Fruit fly (Drosophila melanogaster) whole organism, embryonic: ENCODE data around the gene ETHR.

Source experiments
- ATbp ChIP-seq: fragments of 200-800 bp; sonication (Bioruptor generic); optimal IDR thresholded peaks from 2 replicates; lab custom pipeline; 2017; ENCODE audit warnings: missing biosample characterization, mild to moderate bottlenecking, missing genetic modification characterization, missing genetic modification reagents
- BEAF-32 ChIP-seq: fragments of 200-800 bp; sonication (Bioruptor generic); optimal IDR thresholded peaks from 3 replicates; lab custom pipeline; 2017; ENCODE audit warnings: missing biosample characterization, missing genetic modification characterization, mild to moderate bottlenecking, moderate library complexity, missing genetic modification reagents
- CG10543 ChIP-seq: fragments of 200-800 bp; sonication (Bioruptor generic); optimal IDR thresholded peaks from 3 replicates; lab custom pipeline; 2017; ENCODE audit warnings: missing biosample characterization, mild to moderate bottlenecking, missing genetic modification characterization, moderate library complexity
- CG11696 ChIP-seq: fragments of 200-800 bp; sonication (Bioruptor generic); IDR thresholded peaks from 2 replicates; pipeline ENCODE4 v1.3.6; 2022; ENCODE audit warnings: missing biosample characterization, missing genetic modification characterization
- CG12071 ChIP-seq: fragments of 200-800 bp; sonication (Bioruptor generic); optimal IDR thresholded peaks from 3 replicates; lab custom pipeline; 2018; ENCODE audit warnings: missing biosample characterization, mild to moderate bottlenecking, missing genetic modification characterization
- CG13296 ChIP-seq: fragments of 200-800 bp; sonication (Bioruptor generic); optimal IDR thresholded peaks from 3 replicates; lab custom pipeline; 2018; ENCODE audit warnings: missing biosample characterization, mild to moderate bottlenecking, missing genetic modification characterization
- CG13624 ChIP-seq: fragments of 200-800 bp; sonication (Bioruptor generic); optimal IDR thresholded peaks from 2 replicates; lab custom pipeline; 2016; ENCODE audit warnings: missing biosample characterization, missing genetic modification characterization
- CG13775 ChIP-seq: fragments of 200-800 bp; sonication (Bioruptor generic); optimal IDR thresholded peaks from 3 replicates; lab custom pipeline; 2017; ENCODE audit warnings: missing biosample characterization, mild to moderate bottlenecking, missing genetic modification characterization
- CG13894 ChIP-seq: fragments of 200-800 bp; sonication (Bioruptor generic); optimal IDR thresholded peaks from 3 replicates; lab custom pipeline; 2018; ENCODE audit warnings: missing biosample characterization, mild to moderate bottlenecking, missing genetic modification characterization, moderate library complexity
- CG1647 ChIP-seq: fragments of 200-800 bp; sonication (Bioruptor generic); optimal IDR thresholded peaks from 3 replicates; lab custom pipeline; 2016; ENCODE audit warnings: missing biosample characterization, missing genetic modification characterization
- CG1832 ChIP-seq: fragments of 200-800 bp; sonication (Bioruptor generic); optimal IDR thresholded peaks from 2 replicates; lab custom pipeline; 2017; ENCODE audit warnings: missing biosample characterization, mild to moderate bottlenecking, missing genetic modification characterization, inconsistent platforms
- CG18599 ChIP-seq: fragments of 200-800 bp; sonication (Bioruptor generic); optimal IDR thresholded peaks from 3 replicates; lab custom pipeline; 2017; ENCODE audit warnings: missing biosample characterization, missing genetic modification characterization, mild to moderate bottlenecking, moderate library complexity, missing genetic modification reagents
- CG2199 ChIP-seq: fragments of 200-800 bp; sonication (Bioruptor generic); IDR thresholded peaks from 3 replicates; pipeline ENCODE4 v1.3.6; 2022; ENCODE audit warnings: missing biosample characterization, missing genetic modification characterization
- CG2712 ChIP-seq: fragments of 200-800 bp; optimal IDR thresholded peaks from 3 replicates; lab custom pipeline; 2019; ENCODE audit warnings: missing biosample characterization, mild to moderate bottlenecking, missing genetic modification characterization, moderate library complexity
- CG4282 ChIP-seq: fragments of 200-800 bp; sonication (Bioruptor generic); optimal IDR thresholded peaks from 2 replicates; lab custom pipeline; 2016; ENCODE audit warnings: missing biosample characterization, missing genetic modification characterization
- CG4360 ChIP-seq: fragments of 200-800 bp; sonication (Bioruptor generic); IDR thresholded peaks from 2 replicates; pipeline ENCODE4 v1.3.6; 2022; ENCODE audit warnings: missing biosample characterization, missing genetic modification characterization
- CG4404 ChIP-seq: fragments of 200-800 bp; sonication (Bioruptor generic); IDR thresholded peaks from 2 replicates; pipeline ENCODE4 v1.3.6; 2022; ENCODE audit warnings: missing biosample characterization, missing genetic modification characterization
- CG5953 ChIP-seq: fragments of 200-800 bp; sonication (Bioruptor generic); IDR thresholded peaks from 2 replicates; pipeline ENCODE4 v1.3.6; 2022; ENCODE audit warnings: missing biosample characterization, missing genetic modification characterization
- CG7963 ChIP-seq: fragments of 200-800 bp; sonication (Bioruptor generic); IDR thresholded peaks from 3 replicates; pipeline ENCODE4 v1.3.6; 2022; ENCODE audit warnings: missing biosample characterization, missing genetic modification characterization; ENCODE audit not compliant: partially characterized antibody
- Camta ChIP-seq: fragments of 200-800 bp; sonication (Bioruptor generic); optimal IDR thresholded peaks from 2 replicates; lab custom pipeline; 2016; ENCODE audit warnings: missing biosample characterization, missing genetic modification characterization
- Chrac-16 ChIP-seq: fragments of 200-800 bp; sonication (Bioruptor generic); optimal IDR thresholded peaks from 3 replicates; lab custom pipeline; 2016; ENCODE audit warnings: missing biosample characterization, missing genetic modification characterization
- D19B ChIP-seq: fragments of 200-800 bp; sonication (Bioruptor generic); optimal IDR thresholded peaks from 2 replicates; lab custom pipeline; 2017; ENCODE audit warnings: missing biosample characterization, mild to moderate bottlenecking, missing genetic modification characterization
- Dbx ChIP-seq: fragments of 200-800 bp; sonication (Bioruptor generic); IDR thresholded peaks from 3 replicates; pipeline ENCODE4 v1.3.6; 2022; ENCODE audit warnings: missing biosample characterization, missing genetic modification characterization
- Deaf1 ChIP-seq: fragments of 200-800 bp; optimal IDR thresholded peaks from 3 replicates; lab custom pipeline; 2019; ENCODE audit warnings: missing biosample characterization, mild to moderate bottlenecking, missing genetic modification characterization, moderate library complexity
- Doc3 ChIP-seq: fragments of 200-800 bp; sonication (Bioruptor generic); IDR thresholded peaks from 3 replicates; pipeline ENCODE4 v1.3.6; 2022; ENCODE audit warnings: missing biosample characterization, missing genetic modification characterization; ENCODE audit not compliant: partially characterized antibody
- Dref ChIP-seq: fragments of 200-800 bp; sonication (Bioruptor generic); IDR thresholded peaks from 2 replicates; pipeline ENCODE4 v1.3.6; 2022; ENCODE audit warnings: missing biosample characterization, missing genetic modification characterization
- E2f1 ChIP-seq: fragments of 200-800 bp; sonication (Bioruptor generic); IDR thresholded peaks from 2 replicates; pipeline ENCODE4 v1.3.6; 2022; ENCODE audit warnings: missing biosample characterization, missing genetic modification characterization
- Hmr ChIP-seq: fragments of 200-800 bp; sonication (Bioruptor generic); optimal IDR thresholded peaks from 3 replicates; lab custom pipeline; 2017; ENCODE audit warnings: mild to moderate bottlenecking, missing biosample characterization, missing genetic modification reagents, missing genetic modification characterization
- Med ChIP-seq: fragments of 200-800 bp; sonication (Bioruptor generic); peaks from one replicate; lab custom pipeline; 2016; ENCODE audit warnings: missing biosample characterization, missing genetic modification characterization, mild to moderate bottlenecking, inconsistent platforms, moderate library complexity
- Rfx ChIP-seq: fragments of 200-800 bp; sonication (Bioruptor generic); IDR thresholded peaks from 2 replicates; pipeline ENCODE4 v1.3.6; 2022; ENCODE audit warnings: missing biosample characterization, missing genetic modification characterization
- ac ChIP-seq: fragments of 200-800 bp; sonication (Bioruptor generic); optimal IDR thresholded peaks from 3 replicates; lab custom pipeline; 2017; ENCODE audit warnings: missing biosample characterization, mild to moderate bottlenecking, missing genetic modification characterization
- al ChIP-seq: fragments of 200-800 bp; sonication (Bioruptor generic); IDR thresholded peaks from 2 replicates; pipeline ENCODE4 v1.3.6; 2022; ENCODE audit warnings: missing biosample characterization, missing genetic modification characterization
- ara ChIP-seq: fragments of 200-800 bp; sonication (Bioruptor generic); IDR thresholded peaks from 2 replicates; pipeline ENCODE4 v1.3.6; 2022; ENCODE audit warnings: missing biosample characterization, missing genetic modification characterization
- bbx ChIP-seq: fragments of 200-800 bp; sonication (Bioruptor generic); IDR thresholded peaks from 2 replicates; pipeline ENCODE4 v1.3.6; 2022; ENCODE audit warnings: missing biosample characterization, missing genetic modification characterization; ENCODE audit not compliant: partially characterized antibody
- bcd ChIP-seq: fragments of 200-800 bp; sonication (Bioruptor generic); optimal IDR thresholded peaks from 2 replicates; lab custom pipeline; 2017; ENCODE audit warnings: missing biosample characterization, mild to moderate bottlenecking, missing genetic modification characterization
- caup ChIP-seq: fragments of 200-800 bp; sonication (Bioruptor generic); optimal IDR thresholded peaks from 3 replicates; lab custom pipeline; 2017; ENCODE audit warnings: missing biosample characterization, mild to moderate bottlenecking, missing genetic modification characterization, moderate library complexity; ENCODE audit not compliant: severe bottlenecking
- dati ChIP-seq: fragments of 200-800 bp; sonication (Bioruptor generic); IDR thresholded peaks from 2 replicates; pipeline ENCODE4 v1.3.6; 2022; ENCODE audit warnings: missing biosample characterization, missing genetic modification characterization
- fru ChIP-seq: fragments of >200 bp; optimal IDR thresholded peaks from 2 replicates; lab custom pipeline; 2017
- gsb ChIP-seq: fragments of 200-800 bp; sonication (Bioruptor generic); IDR thresholded peaks from 2 replicates; pipeline ENCODE4 v1.3.6; 2022; ENCODE audit warnings: missing biosample characterization, missing genetic modification characterization
- hb ChIP-seq: fragments of 200-800 bp; sonication (Bioruptor generic); IDR thresholded peaks from 3 replicates; pipeline ENCODE4 v1.3.6; 2022; ENCODE audit warnings: missing biosample characterization, missing genetic modification characterization; ENCODE audit not compliant: partially characterized antibody
- hkb ChIP-seq, 2 experiments: fragments of 200-800 bp in 1 of 2; fragments of >200 bp in 1 of 2; sonication (Bioruptor generic) in 1 of 2; IDR thresholded peaks in 1 of 2; optimal IDR thresholded peaks in 1 of 2; 2 replicates each; pipeline versions ENCODE4 v1.3.6 to Lab custom; 2017 to 2022; ENCODE audit warnings: missing biosample characterization in 1 of 2, missing genetic modification characterization in 1 of 2
- ind ChIP-seq: fragments of 200-800 bp; sonication (Bioruptor generic); optimal IDR thresholded peaks from 3 replicates; lab custom pipeline; 2016; ENCODE audit warnings: missing biosample characterization, missing genetic modification characterization
- insv ChIP-seq, 2 experiments: fragments of 200-800 bp; sonication (Bioruptor generic); optimal IDR thresholded peaks; 3 replicates each; lab custom pipeline; 2016 to 2018; ENCODE audit warnings: missing biosample characterization in 2 of 2, missing genetic modification characterization in 2 of 2
- jing ChIP-seq: fragments of 200-800 bp; sonication (Bioruptor generic); optimal IDR thresholded peaks from 2 replicates; lab custom pipeline; 2018; ENCODE audit warnings: missing biosample characterization, mild to moderate bottlenecking, missing genetic modification characterization
- lab ChIP-seq: fragments of 200-800 bp; sonication (Bioruptor generic); optimal IDR thresholded peaks from 3 replicates; lab custom pipeline; 2017; ENCODE audit warnings: missing biosample characterization, missing genetic modification characterization, mild to moderate bottlenecking, moderate library complexity, missing genetic modification reagents
- pb ChIP-seq: fragments of 200-800 bp; sonication (Bioruptor generic); optimal IDR thresholded peaks from 3 replicates; lab custom pipeline; 2016; ENCODE audit warnings: missing biosample characterization, missing genetic modification characterization
- sr ChIP-seq: fragments of 200-800 bp; sonication (Bioruptor generic); IDR thresholded peaks from 3 replicates; pipeline ENCODE4 v1.3.6; 2022; ENCODE audit warnings: missing biosample characterization, missing genetic modification characterization

The ETHR gene

dm6 chr3R:21289071-21289613 is 42.3 kb downstream of the ETHR start (continued):
- TF ChIP-seq hkb (optimal IDR thresholded peaks at IDR 0.05; lab: Kevin White, UChicago) (no peak), hkb (GFP tag; IDR thresholded peaks at IDR 0.05; lab: Robert Waterston, UW) (peak; percentile 42; the same call in 1 of the 2 replicates), ATbp (GFP tag; lab: Kevin White, UChicago) (no peak), CG13624 (no peak), CG5953 (GFP tag; lab: Robert Waterston, UW) (no peak), CG1647 (GFP tag; lab: Kevin White, UChicago) (no peak), CG13296 (GFP tag; lab: Kevin White, UChicago) (no peak), CG2712 (no peak)

dm6 chr3R:21293833-21294232 is 47.0 kb downstream of the ETHR start, which contains the start of gene SIFaR:
Gene SIFaR, minus strand, starts transcription at chr3R:21293998.
- TF ChIP-seq Rfx (GFP tag; lab: Robert Waterston, UW) (0 out of 2 replicates have a peak, but pooled peaks have one; percentile 4), CG4360 (GFP tag; lab: Robert Waterston, UW) (no peak), Dbx (GFP tag; lab: Robert Waterston, UW) (0 out of 3 replicates have a peak, but pooled peaks have one; percentile 38), Med (GFP tag; lab: Kevin White, UChicago) (peak; percentile 48), dati (no peak), CG4404 (no peak), CG13894 (tag; lab: Kevin White, UChicago) (peak; percentile 87), CG10543 (GFP tag; lab: Kevin White, UChicago) (peak; percentile 39), CG18599 (peak; percentile 27), Deaf1 (tag; lab: Kevin White, UChicago) (peak; percentile 96)

DNA sequence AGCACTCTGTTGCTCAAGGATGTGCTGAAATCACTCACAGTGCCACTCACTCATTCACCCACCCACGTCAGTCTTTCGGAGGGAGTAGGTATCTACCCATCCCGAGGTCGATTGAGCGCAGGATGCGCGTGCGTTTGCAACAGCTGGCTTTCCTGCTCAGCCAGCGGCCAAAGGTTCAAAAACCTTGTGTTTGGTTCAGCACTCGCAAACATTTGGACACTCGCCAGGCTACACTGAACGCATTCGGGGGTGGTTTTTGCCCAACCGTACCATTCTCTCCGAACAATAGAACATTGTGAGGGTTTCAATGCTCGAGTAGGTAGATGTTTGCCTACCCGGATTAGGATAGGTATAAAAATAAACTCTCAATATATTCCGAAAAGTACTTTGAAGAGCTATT is 48.2 kb downstream of the ETHR start:
- TF ChIP-seq CG11696 (GFP tag; lab: Robert Waterston, UW), result no peak
- no peak for TF ChIP-seq bcd (GFP tag; lab: Kevin White, UChicago)
- no peak for TF ChIP-seq CG1832 (GFP tag; lab: Kevin White, UChicago)
- no peak for TF ChIP-seq CG4360 (GFP tag; lab: Robert Waterston, UW)
- TF ChIP-seq gsb (GFP tag; lab: Robert Waterston, UW), result no peak
- TF ChIP-seq insv (GFP tag; optimal IDR thresholded peaks at IDR 0.05; lab: Kevin White, UChicago), result no peak
- TF ChIP-seq Hmr (GFP tag; lab: Kevin White, UChicago), result peak; percentile 16
- TF ChIP-seq CG12071 (GFP tag; lab: Kevin White, UChicago), result no peak
- no peak for TF ChIP-seq D19B
- TF ChIP-seq sr (GFP tag; lab: Robert Waterston, UW), result no peak
- 0 out of 2 replicates have a peak, but pooled peaks have one; percentile 26 for TF ChIP-seq ara
- TF ChIP-seq E2f1 (GFP tag; lab: Robert Waterston, UW), result no peak
- TF ChIP-seq ind (GFP tag; lab: Kevin White, UChicago), result no peak
- peak; percentile 37; the same call in 2 of the 3 replicates for TF ChIP-seq Doc3 (GFP tag; lab: Robert Waterston, UW)
- TF ChIP-seq Chrac-16 (GFP tag; lab: Kevin White, UChicago), result no peak
- no peak for TF ChIP-seq caup (GFP tag; lab: Kevin White, UChicago)
- no peak for TF ChIP-seq CG7963 (GFP tag; lab: Robert Waterston, UW)
- TF ChIP-seq fru, result no peak
- TF ChIP-seq CG2199 (GFP tag; lab: Robert Waterston, UW), result peak; percentile 69; the same call in 1 of the 3 replicates
- no peak for TF ChIP-seq pb (GFP tag; lab: Kevin White, UChicago)
- no peak for TF ChIP-seq Camta (GFP tag; lab: Kevin White, UChicago)
- TF ChIP-seq lab (GFP tag; lab: Kevin White, UChicago), result peak; percentile 9
- no peak for TF ChIP-seq Dref (GFP tag; lab: Robert Waterston, UW)
- no peak for TF ChIP-seq CG4282
- peak; percentile 26; the same call in 1 of the 2 replicates for TF ChIP-seq bbx (GFP tag; lab: Robert Waterston, UW)
- no peak for TF ChIP-seq al (GFP tag; lab: Robert Waterston, UW)
- TF ChIP-seq CG13775 (GFP tag; lab: Kevin White, UChicago), result no peak
- no peak for TF ChIP-seq jing (GFP tag; lab: Kevin White, UChicago)
- TF ChIP-seq hb (GFP tag; lab: Robert Waterston, UW), result no peak
- TF ChIP-seq BEAF-32 (GFP tag; lab: Kevin White, UChicago), result no peak
- TF ChIP-seq ac (GFP tag; lab: Kevin White, UChicago), result no peak
- TF ChIP-seq CG18599, result peak; percentile 14
